Fruit fly (Drosophila melanogaster) whole organism, embryonic: ENCODE measurements around the gene CG6733.

Experiments used
- Abd-B ChIP-seq: fragments of 200-800 bp; sonication (Bioruptor generic); optimal IDR thresholded peaks from 2 replicates; lab custom pipeline; 2018; ENCODE audit warnings: missing biosample characterization, mild to moderate bottlenecking, missing genetic modification characterization, moderate library complexity
- B-H1 ChIP-seq: fragments of 200-800 bp; sonication (Bioruptor generic); IDR thresholded peaks from 3 replicates; pipeline ENCODE4 v1.3.6; 2022; ENCODE audit warnings: missing biosample characterization, missing genetic modification characterization
- BEAF-32 ChIP-seq: fragments of 200-800 bp; sonication (Bioruptor generic); optimal IDR thresholded peaks from 3 replicates; lab custom pipeline; 2017; ENCODE audit warnings: missing biosample characterization, missing genetic modification characterization, mild to moderate bottlenecking, moderate library complexity, missing genetic modification reagents
- Bgb ChIP-seq: fragments of 200-800 bp; sonication (Bioruptor generic); IDR thresholded peaks from 2 replicates; pipeline ENCODE4 v1.3.6; 2022; ENCODE audit warnings: missing biosample characterization, missing genetic modification characterization; ENCODE audit not compliant: partially characterized antibody
- Blimp-1 ChIP-seq: fragments of 200-800 bp; sonication (Bioruptor generic); optimal IDR thresholded peaks from 3 replicates; lab custom pipeline; 2018; ENCODE audit warnings: missing biosample characterization, missing genetic modification characterization, mild to moderate bottlenecking, moderate library complexity, missing genetic modification reagents
- CG1024 ChIP-seq: fragments of 200-800 bp; sonication (Bioruptor generic); IDR thresholded peaks from 2 replicates; pipeline ENCODE4 v1.3.6; 2022; ENCODE audit warnings: missing biosample characterization, missing genetic modification characterization
- CG10267 ChIP-seq: fragments of 200-800 bp; sonication (Bioruptor generic); optimal IDR thresholded peaks from 2 replicates; lab custom pipeline; 2018; ENCODE audit warnings: missing biosample characterization, mild to moderate bottlenecking, missing genetic modification characterization, moderate library complexity
- CG11456 ChIP-seq: fragments of 200-800 bp; sonication (Bioruptor generic); IDR thresholded peaks from 3 replicates; pipeline ENCODE4 v1.3.6; 2022; ENCODE audit warnings: missing biosample characterization, missing genetic modification characterization
- CG11696 ChIP-seq: fragments of 200-800 bp; sonication (Bioruptor generic); IDR thresholded peaks from 2 replicates; pipeline ENCODE4 v1.3.6; 2022; ENCODE audit warnings: missing biosample characterization, missing genetic modification characterization
- CG12104 ChIP-seq: fragments of 200-800 bp; sonication (Bioruptor generic); optimal IDR thresholded peaks from 3 replicates; lab custom pipeline; 2016; ENCODE audit warnings: missing biosample characterization, missing genetic modification characterization
- CG14050 ChIP-seq: fragments of 200-800 bp; sonication (Bioruptor generic); IDR thresholded peaks from 3 replicates; pipeline ENCODE4 v1.3.6; 2022; ENCODE audit warnings: missing biosample characterization, missing genetic modification characterization
- CG1529 ChIP-seq: fragments of 200-800 bp; sonication (Bioruptor generic); optimal IDR thresholded peaks from 3 replicates; lab custom pipeline; 2018; ENCODE audit warnings: missing biosample characterization, missing genetic modification characterization
- CG4424 ChIP-seq: fragments of 200-800 bp; sonication (Bioruptor generic); optimal IDR thresholded peaks from 3 replicates; lab custom pipeline; 2016; ENCODE audit warnings: missing biosample characterization, missing genetic modification characterization
- CG8290 ChIP-seq, 3 experiments: fragments of 200-800 bp; sonication (Bioruptor generic); optimal IDR thresholded peaks; 2 replicates each; lab custom pipeline; 2016 to 2019; ENCODE audit warnings: missing biosample characterization in 3 of 3, missing genetic modification characterization in 3 of 3, mild to moderate bottlenecking in 2 of 3, moderate library complexity in 1 of 3
- CG8944 ChIP-seq: fragments of 200-800 bp; sonication (Bioruptor generic); optimal IDR thresholded peaks from 3 replicates; lab custom pipeline; 2016; ENCODE audit warnings: missing biosample characterization, missing genetic modification characterization
- CG9437 ChIP-seq: fragments of 200-800 bp; sonication (Bioruptor generic); optimal IDR thresholded peaks from 2 replicates; lab custom pipeline; 2018; ENCODE audit warnings: missing biosample characterization, mild to moderate bottlenecking, missing genetic modification characterization
- CHES-1-like ChIP-seq: fragments of 200-800 bp; sonication (Bioruptor generic); optimal IDR thresholded peaks from 2 replicates; lab custom pipeline; 2016; ENCODE audit warnings: missing biosample characterization, missing genetic modification characterization
- D19B ChIP-seq: fragments of 200-800 bp; sonication (Bioruptor generic); optimal IDR thresholded peaks from 2 replicates; lab custom pipeline; 2017; ENCODE audit warnings: missing biosample characterization, mild to moderate bottlenecking, missing genetic modification characterization
- Gug ChIP-seq: fragments of 200-800 bp; sonication (Bioruptor generic); IDR thresholded peaks from 4 replicates; pipeline ENCODE4 v1.3.6; 2022; ENCODE audit warnings: missing biosample characterization, missing genetic modification characterization
- HmgZ ChIP-seq: fragments of 200-800 bp; sonication (Bioruptor generic); optimal IDR thresholded peaks from 2 replicates; lab custom pipeline; 2018; ENCODE audit warnings: missing biosample characterization, mild to moderate bottlenecking, missing genetic modification characterization
- Hr78 ChIP-seq, 2 experiments: fragments of 200-800 bp in 1 of 2; fragments of >200 bp in 1 of 2; sonication (Bioruptor generic) in 1 of 2; optimal IDR thresholded peaks; 2 replicates each; lab custom pipeline; 2017 to 2019; ENCODE audit warnings: missing biosample characterization in 2 of 2, missing genetic modification characterization in 2 of 2, mild to moderate bottlenecking in 1 of 2, moderate library complexity in 1 of 2
- Hsf ChIP-seq: fragments of 200-800 bp; sonication (Bioruptor generic); optimal IDR thresholded peaks from 3 replicates; lab custom pipeline; 2016; ENCODE audit warnings: missing biosample characterization, missing genetic modification characterization
- Jarid2 ChIP-seq: fragments of 200-800 bp; sonication (Bioruptor generic); optimal IDR thresholded peaks from 3 replicates; lab custom pipeline; 2017; ENCODE audit warnings: mild to moderate bottlenecking, missing biosample characterization, missing genetic modification reagents, missing genetic modification characterization
- Lim3 ChIP-seq: fragments of 200-800 bp; sonication (Bioruptor generic); IDR thresholded peaks from 2 replicates; pipeline ENCODE4 v1.3.6; 2022; ENCODE audit warnings: missing biosample characterization, missing genetic modification characterization
- NC2α ChIP-seq: fragments of 200-800 bp; sonication (Bioruptor generic); optimal IDR thresholded peaks from 2 replicates; lab custom pipeline; 2016; ENCODE audit warnings: missing biosample characterization, missing genetic modification characterization
- NFAT ChIP-seq: fragments of 200-800 bp; sonication (Bioruptor generic); IDR thresholded peaks from 2 replicates; pipeline ENCODE4 v1.3.6; 2022; ENCODE audit warnings: missing biosample characterization, missing genetic modification characterization
- Opbp ChIP-seq: fragments of 200-800 bp; sonication (Bioruptor generic); IDR thresholded peaks from 3 replicates; pipeline ENCODE4 v1.3.6; 2022; ENCODE audit warnings: missing biosample characterization, missing genetic modification characterization; ENCODE audit not compliant: partially characterized antibody
- Rfx ChIP-seq: fragments of 200-800 bp; sonication (Bioruptor generic); IDR thresholded peaks from 2 replicates; pipeline ENCODE4 v1.3.6; 2022; ENCODE audit warnings: missing biosample characterization, missing genetic modification characterization
- Sox102F ChIP-seq: fragments of 200-800 bp; sonication (Bioruptor generic); optimal IDR thresholded peaks from 2 replicates; lab custom pipeline; 2018; ENCODE audit warnings: missing biosample characterization, mild to moderate bottlenecking, missing genetic modification characterization, moderate library complexity
- Sry-β ChIP-seq: fragments of 200-800 bp; sonication (Bioruptor generic); optimal IDR thresholded peaks from 2 replicates; lab custom pipeline; 2018; ENCODE audit warnings: missing biosample characterization, mild to moderate bottlenecking, missing genetic modification characterization, moderate library complexity
- Xbp1 ChIP-seq: fragments of 200-800 bp; sonication (Bioruptor generic); optimal IDR thresholded peaks from 3 replicates; lab custom pipeline; 2016; ENCODE audit warnings: missing biosample characterization, mild to moderate bottlenecking, missing genetic modification characterization
- Xrp1 ChIP-seq: fragments of 200-800 bp; sonication (Bioruptor generic); IDR thresholded peaks from 2 replicates; pipeline ENCODE4 v1.3.6; 2022; ENCODE audit warnings: missing biosample characterization, missing genetic modification characterization
- az2 ChIP-seq: fragments of 200-800 bp; sonication (Bioruptor generic); optimal IDR thresholded peaks from 3 replicates; lab custom pipeline; 2016; ENCODE audit warnings: missing biosample characterization, missing genetic modification characterization
- caup ChIP-seq: fragments of 200-800 bp; sonication (Bioruptor generic); optimal IDR thresholded peaks from 3 replicates; lab custom pipeline; 2017; ENCODE audit warnings: missing biosample characterization, mild to moderate bottlenecking, missing genetic modification characterization, moderate library complexity; ENCODE audit not compliant: severe bottlenecking
- croc ChIP-seq: fragments of 200-800 bp; sonication (Bioruptor generic); conservative IDR thresholded peaks from 3 replicates; pipeline ENCODE4 v1.3.6; 2022; ENCODE audit warnings: missing biosample characterization, missing genetic modification characterization
- ems ChIP-seq: fragments of 200-800 bp; sonication (Bioruptor generic); optimal IDR thresholded peaks from 3 replicates; lab custom pipeline; 2016; ENCODE audit warnings: missing biosample characterization, missing genetic modification characterization
- exex ChIP-seq: fragments of 200-800 bp; sonication (Bioruptor generic); optimal IDR thresholded peaks from 4 replicates; lab custom pipeline; 2018; ENCODE audit warnings: missing biosample characterization, mild to moderate bottlenecking, missing genetic modification characterization, moderate library complexity
- fd96Cb ChIP-seq: fragments of 200-800 bp; sonication (Bioruptor generic); optimal IDR thresholded peaks from 2 replicates; lab custom pipeline; 2018; ENCODE audit warnings: missing biosample characterization, mild to moderate bottlenecking, missing genetic modification characterization, moderate library complexity
- gro ChIP-seq: fragments of 200-800 bp; sonication (Bioruptor generic); optimal IDR thresholded peaks from 2 replicates; lab custom pipeline; 2016; ENCODE audit warnings: missing biosample characterization, missing genetic modification characterization
- jigr1 ChIP-seq: fragments of 200-800 bp; sonication (Bioruptor generic); IDR thresholded peaks from 3 replicates; pipeline ENCODE4 v1.3.6; 2022; ENCODE audit warnings: missing biosample characterization, missing genetic modification characterization
- lmd ChIP-seq: fragments of 200-800 bp; sonication (Bioruptor generic); IDR thresholded peaks from 2 replicates; pipeline ENCODE4 v1.3.6; 2022; ENCODE audit warnings: missing biosample characterization, missing genetic modification characterization
- lola ChIP-seq, 3 experiments: fragments of >200 bp in 2 of 3; fragments of 200-800 bp in 1 of 3; sonication (Bioruptor generic) in 1 of 3; optimal IDR thresholded peaks; 2 replicates each; lab custom pipeline; 2017 to 2019; ENCODE audit warnings: missing biosample characterization in 3 of 3, missing genetic modification characterization in 3 of 3, mild to moderate bottlenecking in 1 of 3, moderate library complexity in 1 of 3
- nerfin-1 ChIP-seq: fragments of 200-800 bp; sonication (Bioruptor generic); optimal IDR thresholded peaks from 3 replicates; lab custom pipeline; 2019; ENCODE audit warnings: missing biosample characterization, mild to moderate bottlenecking, missing genetic modification characterization, moderate library complexity
- otp ChIP-seq: fragments of 200-800 bp; sonication (Bioruptor generic); IDR thresholded peaks from 3 replicates; pipeline ENCODE4, ENCODE4 v1.3.6; 2022; ENCODE audit warnings: missing biosample characterization, missing genetic modification characterization
- ro ChIP-seq: fragments of 200-800 bp; sonication (Bioruptor generic); IDR thresholded peaks from 2 replicates; pipeline ENCODE4 v1.3.6; 2022; ENCODE audit warnings: missing biosample characterization, missing genetic modification characterization
- sens-2 ChIP-seq: fragments of 200-800 bp; sonication (Bioruptor generic); IDR thresholded peaks from 2 replicates; pipeline ENCODE4 v1.3.6; 2022; ENCODE audit warnings: missing biosample characterization, missing genetic modification characterization
- sr ChIP-seq: fragments of 200-800 bp; sonication (Bioruptor generic); IDR thresholded peaks from 3 replicates; pipeline ENCODE4 v1.3.6; 2022; ENCODE audit warnings: missing biosample characterization, missing genetic modification characterization
- sug ChIP-seq: fragments of 200-800 bp; optimal IDR thresholded peaks from 2 replicates; lab custom pipeline; 2019; ENCODE audit warnings: missing biosample characterization, mild to moderate bottlenecking, missing genetic modification characterization, moderate library complexity
- wek ChIP-seq: fragments of 200-800 bp; sonication (Bioruptor generic); optimal IDR thresholded peaks from 3 replicates; lab custom pipeline; 2018; ENCODE audit warnings: missing biosample characterization, mild to moderate bottlenecking, missing genetic modification characterization, moderate library complexity

The CG6733 gene

DNA sequence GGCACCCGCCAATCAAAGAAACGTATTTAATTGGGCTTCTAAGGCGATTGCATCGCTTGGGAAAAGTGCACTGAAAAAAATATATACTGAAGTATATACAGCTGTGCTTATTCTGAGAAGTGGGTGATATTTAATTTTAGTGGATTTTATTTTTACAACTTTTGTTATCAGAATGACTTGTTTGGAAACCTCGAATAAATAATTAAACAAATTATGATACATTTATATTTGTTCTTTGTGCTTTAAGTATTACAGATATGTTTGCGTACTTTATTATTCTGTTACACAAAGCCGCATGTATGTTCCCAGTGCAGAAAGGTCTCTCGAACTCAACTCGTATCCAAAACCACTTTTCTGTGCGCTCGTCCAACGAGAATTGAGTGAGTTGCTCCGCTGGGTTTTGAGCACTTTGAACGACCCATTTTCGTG is 48.8 kb upstream of the CG6733 start (continued):
- TF ChIP-seq Rfx (GFP tag; lab: Robert Waterston, UW) (peak; percentile 72), Xbp1 (GFP tag; lab: Kevin White, UChicago) (peak; percentile 74), gro (GFP tag; lab: Kevin White, UChicago) (peak; percentile 24), BEAF-32 (GFP tag; lab: Kevin White, UChicago) (no peak), CG11696 (GFP tag; lab: Robert Waterston, UW) (peak; percentile 10; the same call in 1 of the 2 replicates), sens-2 (GFP tag; lab: Robert Waterston, UW) (peak; percentile 6; the same call in 1 of the 2 replicates), fd96Cb (tag; lab: Kevin White, UChicago) (peak; percentile 75), Gug (GFP tag; lab: Robert Waterston, UW) (peak; percentile 32; the same call in 2 of the 4 replicates), CG10267 (tag; lab: Kevin White, UChicago) (peak; percentile 74), sug (tag; lab: Kevin White, UChicago) (peak; percentile 71), croc (peak; percentile 66; the same call in 2 of the 3 replicates), Sry-β (GFP tag; lab: Kevin White, UChicago) (no peak), ro (GFP tag; lab: Robert Waterston, UW) (no peak), exex (tag; lab: Kevin White, UChicago) (peak; percentile 7), Bgb (GFP tag; lab: Robert Waterston, UW) (no peak), CG11456 (GFP tag; lab: Robert Waterston, UW) (no peak), Sox102F (peak; percentile 84), sr (GFP tag; lab: Robert Waterston, UW) (no peak), Xrp1 (GFP tag; lab: Robert Waterston, UW) (peak; percentile 80), D19B (GFP tag; lab: Kevin White, UChicago) (peak; percentile 34), HmgZ (tag; lab: Kevin White, UChicago) (peak; percentile 55), CG8944 (GFP tag; lab: Kevin White, UChicago) (peak; percentile 7), B-H1 (no peak; the same call in 2 of the 3 replicates), nerfin-1 (tag; lab: Kevin White, UChicago) (peak; percentile 81), Hr78 (GFP tag; optimal IDR thresholded peaks at IDR 0.05; lab: Kevin White, UChicago) (peak in 1 of 2 experiments; percentile 78), CG1529 (peak; percentile 64), Hsf (GFP tag; lab: Kevin White, UChicago) (peak; percentile 37), NFAT (GFP tag; lab: Robert Waterston, UW) (no peak), CG14050 (GFP tag; lab: Robert Waterston, UW) (peak; percentile 52; the same call in 2 of the 3 replicates), CG9437 (GFP tag; lab: Kevin White, UChicago) (peak; percentile 75), az2 (GFP tag; lab: Kevin White, UChicago) (peak; percentile 77), jigr1 (GFP tag; lab: Robert Waterston, UW) (no peak), lmd (GFP tag; lab: Robert Waterston, UW) (peak; percentile 91), CG12104 (peak; percentile 66), otp (0 out of 3 replicates have a peak, but pooled peaks have one; percentile 16), CG8290 (GFP tag; optimal IDR thresholded peaks at IDR 0.05; lab: Kevin White, UChicago) (peak; percentile 48), CG8290 (tag; optimal IDR thresholded peaks at IDR 0.05; lab: Kevin White, UChicago) (no peak), CG4424 (GFP tag; lab: Kevin White, UChicago) (peak; percentile 73), CHES-1-like (no peak), CG1024 (GFP tag; lab: Robert Waterston, UW) (peak; percentile 32; the same call in 1 of the 2 replicates), Jarid2 (GFP tag; lab: Kevin White, UChicago) (peak; percentile 3), caup (peak; percentile 50), NC2α (GFP tag; lab: Kevin White, UChicago) (no peak), Blimp-1 (GFP tag; lab: Kevin White, UChicago) (peak; percentile 80), ems (GFP tag; lab: Kevin White, UChicago) (peak; percentile 11), lola (GFP tag; optimal IDR thresholded peaks at IDR 0.05; lab: Kevin White, UChicago) (peak in 1 of 3 experiments; percentile 56), wek (GFP tag; lab: Kevin White, UChicago) (no peak), Abd-B (GFP tag; lab: Kevin White, UChicago) (peak; percentile 70), Opbp (GFP tag; lab: Robert Waterston, UW) (no peak), Lim3 (GFP tag; lab: Robert Waterston, UW) (0 out of 2 replicates have a peak, but pooled peaks have one; percentile 22)
